Fruit fly (Drosophila melanogaster): ENCODE measurements around the gene CG42634.

dm6 chr2L:17986099-17986498, 21.6 kb upstream of the CG42634 start, which contains the start of gene CG5681:
- TF ChIP-seq CG34367 (tag; optimal IDR thresholded peaks at IDR 0.05): no peak
- no peak for TF ChIP-seq CG4496 (GFP tag; IDR thresholded peaks at IDR 0.05)
- TF ChIP-seq CG9948 (tag; optimal IDR thresholded peaks at IDR 0.05): no peak
- TF ChIP-seq CG12605 (GFP tag; IDR thresholded peaks at IDR 0.05): no peak
- no peak for TF ChIP-seq CG8301 (tag; optimal IDR thresholded peaks at IDR 0.05)
- TF ChIP-seq CG10348 (GFP tag; IDR thresholded peaks at IDR 0.05): no peak
